Fruit fly (Drosophila melanogaster) whole organism, embryonic: ENCODE data around the gene gry.

Experiments
- ATbp ChIP-seq: fragments of 200-800 bp; sonication (Bioruptor generic); optimal IDR thresholded peaks from 2 replicates; lab custom pipeline; 2017; ENCODE audit warnings: missing biosample characterization, mild to moderate bottlenecking, missing genetic modification characterization, missing genetic modification reagents
- Abd-B ChIP-seq: fragments of 200-800 bp; sonication (Bioruptor generic); optimal IDR thresholded peaks from 2 replicates; lab custom pipeline; 2018; ENCODE audit warnings: missing biosample characterization, mild to moderate bottlenecking, missing genetic modification characterization, moderate library complexity
- Antp ChIP-seq: fragments of 200-800 bp; sonication (Bioruptor generic); optimal IDR thresholded peaks from 3 replicates; lab custom pipeline; 2016; ENCODE audit warnings: missing biosample characterization, missing genetic modification characterization
- Blimp-1 ChIP-seq: fragments of 200-800 bp; sonication (Bioruptor generic); optimal IDR thresholded peaks from 3 replicates; lab custom pipeline; 2018; ENCODE audit warnings: missing biosample characterization, missing genetic modification characterization, mild to moderate bottlenecking, moderate library complexity, missing genetic modification reagents
- BtbVII ChIP-seq: fragments of 200-800 bp; sonication (Bioruptor generic); optimal IDR thresholded peaks from 3 replicates; lab custom pipeline; 2017; ENCODE audit warnings: missing biosample characterization, mild to moderate bottlenecking, missing genetic modification characterization
- CG10267 ChIP-seq: fragments of 200-800 bp; sonication (Bioruptor generic); optimal IDR thresholded peaks from 2 replicates; lab custom pipeline; 2018; ENCODE audit warnings: missing biosample characterization, mild to moderate bottlenecking, missing genetic modification characterization, moderate library complexity
- CG10979 ChIP-seq: fragments of 200-800 bp; sonication (Bioruptor generic); optimal IDR thresholded peaks from 2 replicates; lab custom pipeline; 2018; ENCODE audit warnings: missing biosample characterization, mild to moderate bottlenecking, missing genetic modification characterization, moderate library complexity
- CG12155 ChIP-seq: fragments of 200-800 bp; sonication (Bioruptor generic); optimal IDR thresholded peaks from 3 replicates; lab custom pipeline; 2016; ENCODE audit warnings: missing biosample characterization, missing genetic modification characterization
- CG15479 ChIP-seq: fragments of 200-800 bp; sonication (Bioruptor generic); optimal IDR thresholded peaks from 3 replicates; lab custom pipeline; 2019; ENCODE audit warnings: missing biosample characterization, mild to moderate bottlenecking, missing genetic modification characterization, moderate library complexity
- CG15696 ChIP-seq: fragments of 200-800 bp; sonication (Bioruptor generic); optimal IDR thresholded peaks from 2 replicates; lab custom pipeline; 2019; ENCODE audit warnings: missing biosample characterization, mild to moderate bottlenecking, missing genetic modification characterization, moderate library complexity
- CG1603 ChIP-seq: fragments of 200-800 bp; sonication (Bioruptor generic); optimal IDR thresholded peaks from 2 replicates; lab custom pipeline; 2019; ENCODE audit warnings: missing biosample characterization, mild to moderate bottlenecking, missing genetic modification characterization, moderate library complexity
- CG17802 ChIP-seq: fragments of 200-800 bp; sonication (Bioruptor generic); optimal IDR thresholded peaks from 2 replicates; lab custom pipeline; 2018; ENCODE audit warnings: missing biosample characterization, mild to moderate bottlenecking, missing genetic modification characterization, moderate library complexity
- CG1792 ChIP-seq: fragments of 200-800 bp; sonication (Bioruptor generic); optimal IDR thresholded peaks from 2 replicates; lab custom pipeline; 2016; ENCODE audit warnings: missing biosample characterization, missing genetic modification characterization
- CG2678 ChIP-seq: fragments of 200-800 bp; sonication (Bioruptor generic); optimal IDR thresholded peaks from 3 replicates; lab custom pipeline; 2019; ENCODE audit warnings: missing biosample characterization, mild to moderate bottlenecking, missing genetic modification characterization, moderate library complexity
- CG34376 ChIP-seq: fragments of 200-800 bp; sonication (Bioruptor generic); optimal IDR thresholded peaks from 2 replicates; lab custom pipeline; 2018; ENCODE audit warnings: missing biosample characterization, mild to moderate bottlenecking, missing genetic modification characterization
- CG3838 ChIP-seq: fragments of 200-800 bp; sonication (Bioruptor generic); optimal IDR thresholded peaks from 3 replicates; lab custom pipeline; 2016; ENCODE audit warnings: missing biosample characterization, missing genetic modification characterization
- CG6791 ChIP-seq: fragments of 200-800 bp; sonication (Bioruptor generic); IDR thresholded peaks from 3 replicates; pipeline ENCODE4 v1.3.6; 2022; ENCODE audit warnings: missing biosample characterization, missing genetic modification characterization; ENCODE audit not compliant: partially characterized antibody
- CG7271 ChIP-seq: fragments of 200-800 bp; sonication (Bioruptor generic); optimal IDR thresholded peaks from 2 replicates; lab custom pipeline; 2018; ENCODE audit warnings: missing biosample characterization, mild to moderate bottlenecking, missing genetic modification characterization, moderate library complexity
- CG7372 ChIP-seq: fragments of 200-800 bp; sonication (Bioruptor generic); IDR thresholded peaks from 2 replicates; pipeline ENCODE4 v1.3.6; 2022; ENCODE audit warnings: missing biosample characterization, missing genetic modification characterization
- CG8290 ChIP-seq, 3 experiments: fragments of 200-800 bp; sonication (Bioruptor generic); optimal IDR thresholded peaks; 2 replicates each; lab custom pipeline; 2016 to 2019; ENCODE audit warnings: missing biosample characterization in 3 of 3, missing genetic modification characterization in 3 of 3, mild to moderate bottlenecking in 2 of 3, moderate library complexity in 1 of 3
- CG8388 ChIP-seq: fragments of 200-800 bp; sonication (Bioruptor generic); optimal IDR thresholded peaks from 2 replicates; lab custom pipeline; 2019; ENCODE audit warnings: missing biosample characterization, mild to moderate bottlenecking, missing genetic modification characterization, moderate library complexity
- CrebB ChIP-seq: fragments of 200-800 bp; sonication (Bioruptor generic); optimal IDR thresholded peaks from 3 replicates; lab custom pipeline; 2018; ENCODE audit warnings: missing biosample characterization, mild to moderate bottlenecking, missing genetic modification characterization
- Dll ChIP-seq: fragments of 200-800 bp; sonication (Bioruptor generic); IDR thresholded peaks from 4 replicates; pipeline ENCODE4 v1.3.6; 2022; ENCODE audit warnings: missing biosample characterization, missing genetic modification characterization; ENCODE audit not compliant: partially characterized antibody
- Doc3 ChIP-seq: fragments of 200-800 bp; sonication (Bioruptor generic); IDR thresholded peaks from 3 replicates; pipeline ENCODE4 v1.3.6; 2022; ENCODE audit warnings: missing biosample characterization, missing genetic modification characterization; ENCODE audit not compliant: partially characterized antibody
- Drgx ChIP-seq: fragments of 200-800 bp; sonication (Bioruptor generic); IDR thresholded peaks from 2 replicates; pipeline ENCODE4 v1.3.6; 2022; ENCODE audit warnings: missing biosample characterization, missing genetic modification characterization
- E2f2 ChIP-seq: fragments of 200-800 bp; sonication (Bioruptor generic); IDR thresholded peaks from 2 replicates; pipeline ENCODE4 v1.3.6; 2022; ENCODE audit warnings: missing biosample characterization, missing genetic modification characterization
- Fer3 ChIP-seq: fragments of 200-800 bp; sonication (Bioruptor generic); optimal IDR thresholded peaks from 2 replicates; lab custom pipeline; 2018; ENCODE audit warnings: missing biosample characterization, mild to moderate bottlenecking, missing genetic modification characterization, moderate library complexity
- Nf-YA ChIP-seq: fragments of 200-800 bp; sonication (Bioruptor generic); IDR thresholded peaks from 2 replicates; pipeline ENCODE4 v1.3.6; 2022; ENCODE audit warnings: missing biosample characterization, missing genetic modification characterization
- Optix ChIP-seq: fragments of 200-800 bp; sonication (Bioruptor generic); IDR thresholded peaks from 3 replicates; pipeline ENCODE4 v1.3.6; 2022; ENCODE audit warnings: missing biosample characterization, missing genetic modification characterization
- Sry-δ ChIP-seq: fragments of 200-800 bp; sonication (Bioruptor generic); optimal IDR thresholded peaks from 2 replicates; lab custom pipeline; 2016; ENCODE audit warnings: missing biosample characterization, missing genetic modification characterization
- Tbp ChIP-seq: fragments of >200 bp; optimal IDR thresholded peaks from 2 replicates; lab custom pipeline; 2018; ENCODE audit warnings: missing biosample characterization, missing genetic modification characterization
- Usf ChIP-seq: fragments of 200-800 bp; sonication (Bioruptor generic); optimal IDR thresholded peaks from 2 replicates; lab custom pipeline; 2017; ENCODE audit warnings: missing genotype, missing biosample characterization, missing genetic modification characterization
- bcd ChIP-seq: fragments of 200-800 bp; sonication (Bioruptor generic); optimal IDR thresholded peaks from 2 replicates; lab custom pipeline; 2017; ENCODE audit warnings: missing biosample characterization, mild to moderate bottlenecking, missing genetic modification characterization
- emc ChIP-seq: fragments of 200-800 bp; sonication (Bioruptor generic); optimal IDR thresholded peaks from 2 replicates; lab custom pipeline; 2016; ENCODE audit warnings: missing biosample characterization, missing genetic modification characterization
- gcm2 ChIP-seq: fragments of 200-800 bp; sonication (Bioruptor generic); optimal IDR thresholded peaks from 2 replicates; lab custom pipeline; 2016; ENCODE audit warnings: missing biosample characterization, missing genetic modification characterization
- gem ChIP-seq: fragments of 200-800 bp; sonication (Bioruptor generic); optimal IDR thresholded peaks from 2 replicates; lab custom pipeline; 2019; ENCODE audit warnings: missing biosample characterization, mild to moderate bottlenecking, missing genetic modification characterization, moderate library complexity
- ham ChIP-seq: fragments of 200-800 bp; sonication (Bioruptor generic); IDR thresholded peaks from 2 replicates; pipeline ENCODE4 v1.3.6; 2022; ENCODE audit warnings: missing biosample characterization, missing genetic modification characterization
- hth ChIP-seq: fragments of >200 bp; optimal IDR thresholded peaks from 2 replicates; lab custom pipeline; 2017; ENCODE audit warnings: inconsistent platforms
- pfk ChIP-seq: fragments of 200-800 bp; sonication (Bioruptor generic); optimal IDR thresholded peaks from 2 replicates; lab custom pipeline; 2018; ENCODE audit warnings: missing biosample characterization, mild to moderate bottlenecking, missing genetic modification characterization, moderate library complexity
- row ChIP-seq: fragments of 200-800 bp; sonication (Bioruptor generic); IDR thresholded peaks from 3 replicates; pipeline ENCODE4 v1.3.6; 2022; ENCODE audit warnings: missing biosample characterization, missing genetic modification characterization
- shn ChIP-seq: fragments of 200-800 bp; sonication (Bioruptor generic); optimal IDR thresholded peaks from 3 replicates; lab custom pipeline; 2016; ENCODE audit warnings: missing biosample characterization, missing genetic modification characterization
- tna ChIP-seq: fragments of 200-800 bp; sonication (Bioruptor generic); IDR thresholded peaks from 2 replicates; pipeline ENCODE4 v1.3.6; 2022; ENCODE audit warnings: missing biosample characterization, missing genetic modification characterization; ENCODE audit not compliant: partially characterized antibody
- wdn ChIP-seq: fragments of 200-800 bp; sonication (Bioruptor generic); IDR thresholded peaks from 2 replicates; pipeline ENCODE4 v1.3.6; 2022; ENCODE audit warnings: missing biosample characterization, missing genetic modification characterization
- wor ChIP-seq: fragments of 200-800 bp; sonication (Bioruptor generic); IDR thresholded peaks from 2 replicates; pipeline ENCODE4 v1.3.6; 2022; ENCODE audit warnings: missing biosample characterization, missing genetic modification characterization

gry gene

DNA sequence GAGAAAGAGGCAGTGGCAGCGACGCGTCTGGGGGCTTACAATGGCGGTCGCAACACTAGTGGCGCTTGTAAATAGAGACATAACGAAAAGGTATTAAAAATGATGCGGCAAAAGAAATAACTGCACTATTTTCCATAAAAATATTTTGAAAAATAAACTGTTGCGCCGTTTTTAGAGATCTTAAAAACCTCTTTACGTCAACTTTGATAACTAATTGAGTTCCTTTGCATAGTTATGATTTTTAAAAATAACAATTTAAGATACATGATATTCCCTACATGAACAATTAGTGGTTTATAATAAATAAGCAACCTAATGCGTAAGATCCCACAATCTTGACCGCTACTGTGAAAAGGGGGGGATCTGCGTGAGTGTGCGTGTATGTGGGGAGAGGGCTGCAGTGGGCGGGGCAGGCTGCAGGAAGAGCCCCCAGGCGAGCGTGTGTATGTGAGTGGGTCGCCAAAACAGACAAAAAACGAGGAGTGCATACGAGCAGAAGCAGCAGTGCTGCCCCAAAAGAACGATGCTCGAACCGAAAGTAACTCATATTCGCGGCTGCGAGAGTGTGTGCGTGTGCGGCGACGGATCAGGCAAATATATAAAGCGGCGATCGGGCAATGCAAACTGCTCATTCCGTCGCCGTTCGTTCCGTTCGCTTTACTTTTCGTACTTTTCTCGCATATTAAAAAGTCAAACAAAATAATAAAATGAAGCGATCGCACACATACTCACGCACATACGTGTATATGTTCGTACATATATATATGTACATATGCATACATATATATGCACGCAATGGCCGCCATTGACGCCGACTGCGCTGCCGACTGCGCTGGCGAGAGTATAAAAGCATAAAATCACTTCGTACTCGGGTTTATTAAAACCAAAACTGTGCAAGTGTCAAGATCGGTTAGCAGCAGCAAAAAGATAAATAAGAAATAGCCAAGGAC is 50.1 kb downstream of the gry start (continued):
- TF ChIP-seq CG10979 (tag; lab: Kevin White, UChicago) (peak; percentile 53), bcd (peak; percentile 43), Drgx (GFP tag; lab: Robert Waterston, UW) (peak; percentile 79), Doc3 (GFP tag; lab: Robert Waterston, UW) (no peak), CG8290 (GFP tag; optimal IDR thresholded peaks at IDR 0.05; lab: Kevin White, UChicago) (no peak), CG8290 (tag; optimal IDR thresholded peaks at IDR 0.05; lab: Kevin White, UChicago) (no peak), ATbp (GFP tag; lab: Kevin White, UChicago) (peak; percentile 35), wor (GFP tag; lab: Robert Waterston, UW) (peak; percentile 49), hth (lab: Kevin White, UChicago) (no peak), gem (tag; lab: Kevin White, UChicago) (peak; percentile 45), row (peak; percentile 54), CG12155 (peak; percentile 22), emc (GFP tag; lab: Kevin White, UChicago) (no peak), Tbp (GFP tag; lab: Kevin White, UChicago) (no peak), Usf (GFP tag; lab: Kevin White, UChicago) (peak; percentile 55), CG1603 (tag; lab: Kevin White, UChicago) (no peak), CG10267 (peak; percentile 0)

DNA sequence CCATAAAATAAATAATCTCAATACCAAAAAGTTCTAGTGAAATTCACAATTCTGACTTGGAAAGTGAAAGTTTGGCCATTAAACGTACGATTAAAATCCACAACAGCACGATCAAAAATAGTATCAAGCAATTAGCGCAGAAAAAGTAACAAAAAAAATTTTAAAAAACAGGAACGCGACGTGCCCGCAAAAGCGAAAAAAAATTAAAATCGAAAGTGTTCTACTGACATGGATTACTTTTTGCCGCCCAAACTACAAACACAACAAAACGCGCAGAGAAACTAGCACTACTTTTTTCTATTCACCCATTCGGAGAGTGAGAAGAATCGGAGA is 50.7 kb downstream of the gry start:
- no peak for TF ChIP-seq shn (GFP tag; lab: Kevin White, UChicago)
- TF ChIP-seq Abd-B (GFP tag; lab: Kevin White, UChicago) = no peak
- TF ChIP-seq Blimp-1 (GFP tag; lab: Kevin White, UChicago) = peak; percentile 96
- TF ChIP-seq, all 482 proteins: peak for 1

DNA sequence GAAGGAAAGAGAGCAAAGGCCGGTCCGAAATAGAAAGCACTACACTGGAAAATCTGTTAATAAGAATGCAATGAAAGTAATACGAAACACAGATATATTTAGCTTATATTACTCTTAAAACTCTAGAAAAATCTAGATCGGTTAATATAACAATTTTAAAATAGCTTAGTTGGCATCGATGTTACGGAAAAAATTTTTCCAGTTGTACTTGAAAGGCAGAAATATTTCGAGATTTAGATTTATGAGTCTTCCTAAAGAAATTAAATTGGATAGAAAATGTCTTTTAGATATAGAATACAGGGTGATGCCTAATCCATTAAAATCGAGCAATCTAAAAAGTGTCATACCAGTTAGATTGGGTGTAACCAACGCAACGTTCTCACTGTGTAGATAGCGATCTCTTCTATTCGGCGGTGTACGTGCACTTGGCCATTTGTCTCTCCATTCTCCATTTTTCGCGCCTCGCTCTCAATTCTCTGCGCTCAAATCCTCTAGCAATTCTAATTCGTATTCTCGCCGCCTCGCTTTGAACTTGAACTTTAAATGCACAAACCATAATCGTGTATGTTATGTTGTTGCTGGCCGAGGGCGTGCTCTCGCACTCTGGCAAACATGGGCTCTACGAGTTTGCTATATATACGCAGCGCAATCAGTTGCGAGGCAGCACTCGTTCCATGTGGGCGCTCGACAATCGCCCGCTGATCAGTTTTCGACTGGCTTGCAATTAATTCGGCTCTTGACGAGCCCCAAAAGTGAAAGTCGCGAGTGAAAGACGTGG is 51.3 kb downstream of the gry start:
- TF ChIP-seq Antp (GFP tag; lab: Kevin White, UChicago) = peak; percentile 89
- TF ChIP-seq E2f2 (GFP tag; lab: Robert Waterston, UW) = peak; percentile 54; the same call in 1 of the 2 replicates
- TF ChIP-seq Optix = peak; percentile 77
- TF ChIP-seq CG8388 (GFP tag; lab: Kevin White, UChicago) = peak; percentile 93
- TF ChIP-seq Dll = no peak
- TF ChIP-seq CG34376 (GFP tag; lab: Kevin White, UChicago) = peak; percentile 76
- peak; percentile 81 for TF ChIP-seq Fer3 (tag; lab: Kevin White, UChicago)
- peak; percentile 73 for TF ChIP-seq CG17802 (tag; lab: Kevin White, UChicago)
- peak; percentile 80 for TF ChIP-seq CG15696 (tag; lab: Kevin White, UChicago)
- TF ChIP-seq CG7372 (GFP tag; lab: Robert Waterston, UW) = peak; percentile 82
- no peak for TF ChIP-seq CG6791 (GFP tag; lab: Robert Waterston, UW)
- TF ChIP-seq CG7271 (tag; lab: Kevin White, UChicago) = peak; percentile 42
- TF ChIP-seq pfk (GFP tag; lab: Kevin White, UChicago) = no peak
- TF ChIP-seq CrebB = peak; percentile 68
- peak; percentile 59; the same call in 1 of the 2 replicates for TF ChIP-seq Nf-YA (GFP tag; lab: Robert Waterston, UW)
- TF ChIP-seq Sry-δ = peak; percentile 62
- peak; percentile 48; the same call in 1 of the 2 replicates for TF ChIP-seq ham (GFP tag; lab: Robert Waterston, UW)
- peak; percentile 90 for TF ChIP-seq gcm2 (GFP tag; lab: Kevin White, UChicago)
- peak; percentile 58; the same call in 1 of the 2 replicates for TF ChIP-seq tna (GFP tag; lab: Robert Waterston, UW)
- TF ChIP-seq BtbVII (GFP tag; lab: Kevin White, UChicago) = peak; percentile 91
- no peak; the same call in none of the 2 replicates for TF ChIP-seq wdn (GFP tag; lab: Robert Waterston, UW)
- peak; percentile 97 for TF ChIP-seq CG2678 (tag; lab: Kevin White, UChicago)
- peak; percentile 90 for TF ChIP-seq CG3838 (GFP tag; lab: Kevin White, UChicago)
- TF ChIP-seq CG15479 = peak; percentile 12
- peak; percentile 91 for TF ChIP-seq CG1792
